Worm (Caenorhabditis elegans) whole organism, midembryonic: ENCODE results near the gene mrp-2.

Experiments
- T22C8.4 ChIP-seq: fragments of 200-800 bp; sonication (Bioruptor generic); IDR thresholded peaks from 2 replicates; pipeline ENCODE4 v1.3.6; 2022; ENCODE audit warnings: missing genetic modification characterization, missing compliant biosample characterization
- cog-1 ChIP-seq: sonication (generic microtip); optimal IDR thresholded peaks from 2 replicates; lab custom pipeline; 2016; ENCODE audit warnings: missing genetic modification characterization, missing compliant biosample characterization
- flt-1 ChIP-seq: fragments of 200-800 bp; sonication (Bioruptor generic); IDR thresholded peaks from 2 replicates; pipeline ENCODE4 v1.3.6; 2022; ENCODE audit warnings: missing genetic modification characterization, missing compliant biosample characterization
- klf-2 ChIP-seq: fragments of 200-800 bp; sonication (Bioruptor generic); conservative IDR thresholded peaks from 2 replicates; pipeline ENCODE4 v1.3.6; 2022; ENCODE audit warnings: missing genetic modification reagents, missing genetic modification characterization, missing compliant biosample characterization
- med-1 ChIP-seq: sonication (generic microtip); optimal IDR thresholded peaks from 2 replicates; lab custom pipeline; 2017; ENCODE audit warnings: missing genetic modification characterization, mild to moderate bottlenecking, missing compliant biosample characterization, antibody characterized with exemption, missing genetic modification reagents; ENCODE audit not compliant: insufficient read depth
- ref-1 ChIP-seq: fragments of 200-800 bp; sonication (Bioruptor generic); conservative IDR thresholded peaks from 2 replicates; pipeline ENCODE4 v1.3.6; 2022; ENCODE audit warnings: missing genetic modification reagents, missing genetic modification characterization, missing compliant biosample characterization
- tab-1 ChIP-seq: fragments of 200-800 bp; sonication (Bioruptor generic); IDR thresholded peaks from 2 replicates; pipeline ENCODE4 v1.3.6; 2022; ENCODE audit warnings: missing genetic modification characterization, missing compliant biosample characterization
- ztf-23 ChIP-seq: fragments of 200-800 bp; sonication (Bioruptor generic); IDR thresholded peaks from 2 replicates; pipeline ENCODE4 v1.3.6; 2022; ENCODE audit warnings: missing genetic modification reagents, missing genetic modification characterization, missing compliant biosample characterization
- ztf-29 ChIP-seq: fragments of 200-800 bp; sonication (Bioruptor generic); IDR thresholded peaks from 2 replicates; pipeline ENCODE4 v1.3.6; 2022; ENCODE audit warnings: missing genetic modification reagents, missing genetic modification characterization, missing compliant biosample characterization

Gene mrp-2

ce11 chrX:557195-557594 is 15.3 kb downstream of the mrp-2 start, which contains the start of gene hlh-19:
Gene hlh-19 (minus strand): TSS chrX:557295.
- no peak for TF ChIP-seq klf-2 (GFP tag; lab: Robert Waterston, UW)
- no peak for TF ChIP-seq ref-1 (GFP tag; lab: Robert Waterston, UW)
- TF ChIP-seq ztf-23 (GFP tag; lab: Robert Waterston, UW): no peak
- no peak for TF ChIP-seq cog-1 (tag; lab: Kevin White, UChicago)
- TF ChIP-seq T22C8.4 (GFP tag; lab: Robert Waterston, UW): no peak
- TF ChIP-seq flt-1 (GFP tag; lab: Robert Waterston, UW): no peak
- TF ChIP-seq ztf-29 (GFP tag; lab: Robert Waterston, UW): no peak
- no peak for TF ChIP-seq med-1 (GFP tag; lab: Kevin White, UChicago)
- no peak for TF ChIP-seq tab-1 (GFP tag; lab: Robert Waterston, UW)

DNA sequence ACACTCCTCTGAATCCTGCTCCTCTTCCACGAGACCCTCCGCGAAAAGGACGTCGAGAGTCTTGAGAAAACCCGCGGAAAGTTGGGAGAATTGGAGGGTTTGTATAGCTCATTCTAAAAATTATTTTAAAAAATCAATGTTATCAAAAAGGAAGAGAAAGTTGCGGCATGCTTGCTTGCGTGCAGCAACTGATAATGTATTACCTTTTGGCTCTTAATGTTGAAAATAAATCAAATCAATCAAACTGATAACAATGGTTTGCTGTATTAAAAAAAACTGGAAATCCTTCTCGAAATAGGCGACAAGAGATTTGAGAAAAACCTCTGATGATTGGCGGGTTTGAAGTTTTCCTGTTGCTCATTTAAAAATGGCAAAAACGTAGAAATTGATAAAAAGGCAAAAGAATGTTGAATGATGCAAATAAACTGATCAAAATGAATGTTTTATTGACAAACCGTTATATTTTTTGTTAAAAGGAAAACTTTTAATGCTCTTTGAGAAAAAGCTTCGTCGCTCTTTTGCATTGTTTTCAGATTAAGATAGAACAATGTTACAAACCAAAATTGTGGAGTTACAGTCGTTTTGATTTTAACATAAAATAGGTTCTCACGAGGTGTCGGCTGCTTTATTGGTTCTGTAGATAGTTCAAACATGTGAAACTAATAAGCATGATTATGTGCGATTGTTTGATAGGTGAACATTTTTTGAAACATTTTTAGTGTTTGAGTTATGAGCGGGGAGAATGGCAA is 17.3 kb downstream of the mrp-2 start:
- no peak for TF ChIP-seq cog-1 (tag; lab: Kevin White, UChicago)
- no peak for TF ChIP-seq ztf-23 (GFP tag; lab: Robert Waterston, UW)
- no peak for TF ChIP-seq ref-1 (GFP tag; lab: Robert Waterston, UW)
- TF ChIP-seq med-1 (GFP tag; lab: Kevin White, UChicago): no peak
- no peak for TF ChIP-seq klf-2 (GFP tag; lab: Robert Waterston, UW)
- TF ChIP-seq flt-1 (GFP tag; lab: Robert Waterston, UW): no peak
- TF ChIP-seq tab-1 (GFP tag; lab: Robert Waterston, UW): no peak
- TF ChIP-seq T22C8.4 (GFP tag; lab: Robert Waterston, UW): no peak
- no peak for TF ChIP-seq ztf-29 (GFP tag; lab: Robert Waterston, UW)

DNA sequence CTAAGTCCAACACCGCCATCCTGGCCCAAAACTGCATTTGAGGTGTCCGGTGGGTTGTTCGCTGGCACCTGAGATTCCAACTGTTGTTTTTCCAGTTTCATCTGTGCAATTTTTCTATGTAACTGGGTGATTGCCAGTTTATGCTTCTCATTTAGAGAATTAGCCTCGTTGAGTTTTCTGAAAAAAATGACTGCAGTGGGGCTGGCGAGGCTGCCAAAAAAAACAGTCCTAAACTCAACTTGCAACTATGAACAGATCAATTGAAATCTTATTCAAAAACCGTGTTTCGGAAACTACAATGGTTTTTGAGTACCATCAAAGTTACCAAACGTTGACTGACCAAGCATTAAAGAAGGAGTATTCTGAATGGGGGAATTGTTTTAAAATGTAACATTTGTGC is 18.6 kb downstream of the mrp-2 start, which contains the start of gene F57C12.6:
TSS of gene F57C12.6 (minus strand) at position 101 of the 400 bp plus-strand sequence.
- no peak for TF ChIP-seq flt-1 (GFP tag; lab: Robert Waterston, UW)

DNA sequence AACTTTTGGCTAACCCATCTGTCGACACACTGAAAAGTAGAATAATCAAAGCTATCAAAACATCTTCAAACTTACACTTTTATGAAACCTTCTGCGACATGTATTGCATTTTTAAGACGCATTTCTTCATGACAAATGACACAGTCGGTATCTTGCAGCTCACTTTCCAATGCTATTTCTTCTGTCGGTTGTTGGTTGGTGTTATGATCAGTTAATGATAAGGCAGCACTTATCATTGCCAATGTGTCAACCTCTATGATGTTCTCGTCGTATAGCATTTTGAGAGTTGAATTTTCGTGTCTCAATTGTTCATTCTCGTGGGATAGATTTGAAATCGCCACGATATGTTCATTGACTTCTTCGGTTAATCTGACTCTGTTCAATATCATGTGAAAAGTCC is 19.1 kb downstream of the mrp-2 start:
- TF ChIP-seq ref-1 (GFP tag; lab: Robert Waterston, UW): no peak
- no peak for TF ChIP-seq ztf-23 (GFP tag; lab: Robert Waterston, UW)
- TF ChIP-seq cog-1 (tag; lab: Kevin White, UChicago): no peak
- TF ChIP-seq ztf-29 (GFP tag; lab: Robert Waterston, UW): no peak
- TF ChIP-seq med-1 (GFP tag; lab: Kevin White, UChicago): no peak
- no peak for TF ChIP-seq flt-1 (GFP tag; lab: Robert Waterston, UW)
- TF ChIP-seq T22C8.4 (GFP tag; lab: Robert Waterston, UW): no peak
- no peak for TF ChIP-seq tab-1 (GFP tag; lab: Robert Waterston, UW)
- TF ChIP-seq klf-2 (GFP tag; lab: Robert Waterston, UW): no peak

- TF ChIP-seq flt-1 (GFP tag; lab: Robert Waterston, UW) (no peak), cog-1 (tag; lab: Kevin White, UChicago) (no peak), ref-1 (GFP tag; lab: Robert Waterston, UW) (no peak), ztf-29 (GFP tag; lab: Robert Waterston, UW) (no peak)
Measured at ce11 chrX:551175-551729, 21.2 kb downstream of the mrp-2 start, which contains the start of gene F57C12.2. Gene F57C12.2 (minus strand): TSS chrX:551392.

- TF ChIP-seq cog-1 (tag; lab: Kevin White, UChicago): no peak
- TF ChIP-seq med-1 (GFP tag; lab: Kevin White, UChicago): no peak
- no peak for TF ChIP-seq ztf-23 (GFP tag; lab: Robert Waterston, UW)
- TF ChIP-seq T22C8.4 (GFP tag; lab: Robert Waterston, UW): no peak
- TF ChIP-seq tab-1 (GFP tag; lab: Robert Waterston, UW): no peak
- TF ChIP-seq ztf-29 (GFP tag; lab: Robert Waterston, UW): no peak
- no peak for TF ChIP-seq ref-1 (GFP tag; lab: Robert Waterston, UW)
- TF ChIP-seq klf-2 (GFP tag; lab: Robert Waterston, UW): no peak
- TF ChIP-seq flt-1 (GFP tag; lab: Robert Waterston, UW): no peak
Measured at ce11 chrX:542807-543206, 29.7 kb downstream of the mrp-2 start, which contains the start of gene F28C10.1. Gene F28C10.1 (plus strand): TSS chrX:543107.

ce11 chrX:538083-538482 is 34.4 kb downstream of the mrp-2 start:
- TF ChIP-seq tab-1 (GFP tag; lab: Robert Waterston, UW): no peak
- no peak for TF ChIP-seq T22C8.4 (GFP tag; lab: Robert Waterston, UW)
- no peak for TF ChIP-seq ref-1 (GFP tag; lab: Robert Waterston, UW)
- no peak for TF ChIP-seq ztf-29 (GFP tag; lab: Robert Waterston, UW)
- no peak for TF ChIP-seq klf-2 (GFP tag; lab: Robert Waterston, UW)
- no peak for TF ChIP-seq cog-1 (tag; lab: Kevin White, UChicago)
- TF ChIP-seq med-1 (GFP tag; lab: Kevin White, UChicago): no peak

- TF ChIP-seq T22C8.4 (GFP tag; lab: Robert Waterston, UW) (no peak), cog-1 (tag; lab: Kevin White, UChicago) (no peak), ztf-23 (GFP tag; lab: Robert Waterston, UW) (no peak)
Measured at ce11 chrX:536365-536764, 36.1 kb downstream of the mrp-2 start.

- TF ChIP-seq tab-1 (GFP tag; lab: Robert Waterston, UW) (no peak), ref-1 (GFP tag; lab: Robert Waterston, UW) (no peak), klf-2 (GFP tag; lab: Robert Waterston, UW) (no peak), flt-1 (GFP tag; lab: Robert Waterston, UW) (no peak), med-1 (GFP tag; lab: Kevin White, UChicago) (no peak), ztf-23 (GFP tag; lab: Robert Waterston, UW) (0 out of 2 replicates have a peak, but pooled peaks have one; percentile 36), T22C8.4 (GFP tag; lab: Robert Waterston, UW) (no peak), cog-1 (tag; lab: Kevin White, UChicago) (peak; percentile 68), ztf-29 (GFP tag; lab: Robert Waterston, UW) (no peak)
Measured at ce11 chrX:535728-536127, 36.8 kb downstream of the mrp-2 start, which contains the start of gene F28C10.3. Gene F28C10.3 (minus strand): TSS chrX:535828.
